Fruit fly (Drosophila melanogaster) whole organism, embryonic: ENCODE results near the gene kni.

Experiments used
- CG10209 ChIP-seq: fragments of 200-800 bp; sonication (Bioruptor generic); optimal IDR thresholded peaks from 3 replicates; lab custom pipeline; 2017; ENCODE audit warnings: missing biosample characterization, mild to moderate bottlenecking, missing genetic modification characterization, missing genetic modification reagents
- CG1024 ChIP-seq: fragments of 200-800 bp; sonication (Bioruptor generic); IDR thresholded peaks from 2 replicates; pipeline ENCODE4 v1.3.6; 2022; ENCODE audit warnings: missing biosample characterization, missing genetic modification characterization
- CG10267 ChIP-seq: fragments of 200-800 bp; sonication (Bioruptor generic); optimal IDR thresholded peaks from 2 replicates; lab custom pipeline; 2018; ENCODE audit warnings: missing biosample characterization, mild to moderate bottlenecking, missing genetic modification characterization, moderate library complexity
- CG10543 ChIP-seq: fragments of 200-800 bp; sonication (Bioruptor generic); optimal IDR thresholded peaks from 3 replicates; lab custom pipeline; 2017; ENCODE audit warnings: missing biosample characterization, mild to moderate bottlenecking, missing genetic modification characterization, moderate library complexity
- CG12391 ChIP-seq: fragments of 200-800 bp; sonication (Bioruptor generic); optimal IDR thresholded peaks from 3 replicates; lab custom pipeline; 2018; ENCODE audit warnings: missing biosample characterization, mild to moderate bottlenecking, missing genetic modification characterization, moderate library complexity
- CG12769 ChIP-seq: fragments of 200-800 bp; sonication (Bioruptor generic); optimal IDR thresholded peaks from 2 replicates; lab custom pipeline; 2019; ENCODE audit warnings: missing biosample characterization, mild to moderate bottlenecking, missing genetic modification characterization, moderate library complexity
- CG13775 ChIP-seq: fragments of 200-800 bp; sonication (Bioruptor generic); optimal IDR thresholded peaks from 3 replicates; lab custom pipeline; 2017; ENCODE audit warnings: missing biosample characterization, mild to moderate bottlenecking, missing genetic modification characterization
- CG14710 ChIP-seq: fragments of 200-800 bp; sonication (Bioruptor generic); optimal IDR thresholded peaks from 3 replicates; lab custom pipeline; 2019; ENCODE audit warnings: missing biosample characterization, mild to moderate bottlenecking, missing genetic modification characterization, moderate library complexity
- CG15073 ChIP-seq: fragments of 200-800 bp; sonication (Bioruptor generic); optimal IDR thresholded peaks from 2 replicates; lab custom pipeline; 2016; ENCODE audit warnings: missing biosample characterization, missing genetic modification characterization
- CG1602 ChIP-seq: fragments of 200-800 bp; sonication (Bioruptor generic); optimal IDR thresholded peaks from 3 replicates; lab custom pipeline; 2016; ENCODE audit warnings: missing biosample characterization, missing genetic modification characterization
- CG1603 ChIP-seq: fragments of 200-800 bp; sonication (Bioruptor generic); optimal IDR thresholded peaks from 2 replicates; lab custom pipeline; 2019; ENCODE audit warnings: missing biosample characterization, mild to moderate bottlenecking, missing genetic modification characterization, moderate library complexity
- CG17359 ChIP-seq: fragments of 200-800 bp; sonication (Bioruptor generic); optimal IDR thresholded peaks from 3 replicates; lab custom pipeline; 2018; ENCODE audit warnings: missing biosample characterization, mild to moderate bottlenecking, missing genetic modification characterization, moderate library complexity
- CG18262 ChIP-seq: fragments of 200-800 bp; optimal IDR thresholded peaks from 3 replicates; lab custom pipeline; 2019; ENCODE audit warnings: missing biosample characterization, mild to moderate bottlenecking, missing genetic modification characterization, moderate library complexity
- CG31388 ChIP-seq: fragments of 200-800 bp; sonication (Bioruptor generic); optimal IDR thresholded peaks from 2 replicates; lab custom pipeline; 2016; ENCODE audit warnings: missing biosample characterization, missing genetic modification characterization
- CG3163 ChIP-seq: fragments of 200-800 bp; sonication (Bioruptor generic); optimal IDR thresholded peaks from 3 replicates; lab custom pipeline; 2016; ENCODE audit warnings: missing biosample characterization, missing genetic modification characterization
- CG4707 ChIP-seq: fragments of 200-800 bp; sonication (Bioruptor generic); optimal IDR thresholded peaks from 2 replicates; lab custom pipeline; 2018; ENCODE audit warnings: missing biosample characterization, mild to moderate bottlenecking, missing genetic modification characterization, moderate library complexity
- CG4854 ChIP-seq: fragments of 200-800 bp; sonication (Bioruptor generic); optimal IDR thresholded peaks from 2 replicates; lab custom pipeline; 2016; ENCODE audit warnings: missing biosample characterization, missing genetic modification characterization, inconsistent platforms
- CG6254 ChIP-seq: fragments of 200-800 bp; sonication (Bioruptor generic); optimal IDR thresholded peaks from 3 replicates; lab custom pipeline; 2017; ENCODE audit warnings: mild to moderate bottlenecking, missing biosample characterization, missing genetic modification reagents, missing genetic modification characterization
- CG7839 ChIP-seq: fragments of 200-800 bp; sonication (Bioruptor generic); optimal IDR thresholded peaks from 3 replicates; lab custom pipeline; 2018; ENCODE audit warnings: missing biosample characterization, mild to moderate bottlenecking, missing genetic modification characterization, moderate library complexity
- CG8388 ChIP-seq: fragments of 200-800 bp; sonication (Bioruptor generic); optimal IDR thresholded peaks from 2 replicates; lab custom pipeline; 2019; ENCODE audit warnings: missing biosample characterization, mild to moderate bottlenecking, missing genetic modification characterization, moderate library complexity
- CG9727 ChIP-seq: fragments of 200-800 bp; sonication (Bioruptor generic); optimal IDR thresholded peaks from 3 replicates; lab custom pipeline; 2017; ENCODE audit warnings: missing biosample characterization, mild to moderate bottlenecking, missing genetic modification characterization
- Chrac-16 ChIP-seq: fragments of 200-800 bp; sonication (Bioruptor generic); optimal IDR thresholded peaks from 3 replicates; lab custom pipeline; 2016; ENCODE audit warnings: missing biosample characterization, missing genetic modification characterization
- CkIIα-i1 ChIP-seq: fragments of 200-800 bp; sonication (Bioruptor generic); IDR thresholded peaks from 2 replicates; pipeline ENCODE4 v1.3.6; 2022; ENCODE audit warnings: missing biosample characterization, missing genetic modification characterization
- D19A ChIP-seq: fragments of 200-800 bp; optimal IDR thresholded peaks from 3 replicates; lab custom pipeline; 2019; ENCODE audit warnings: missing biosample characterization, mild to moderate bottlenecking, missing genetic modification characterization, moderate library complexity
- Deaf1 ChIP-seq: fragments of 200-800 bp; optimal IDR thresholded peaks from 3 replicates; lab custom pipeline; 2019; ENCODE audit warnings: missing biosample characterization, mild to moderate bottlenecking, missing genetic modification characterization, moderate library complexity
- Hr3 ChIP-seq: fragments of 200-800 bp; sonication (Bioruptor generic); optimal IDR thresholded peaks from 3 replicates; lab custom pipeline; 2016; ENCODE audit warnings: missing biosample characterization, missing genetic modification characterization
- Med ChIP-seq: fragments of 200-800 bp; sonication (Bioruptor generic); peaks from one replicate; lab custom pipeline; 2016; ENCODE audit warnings: missing biosample characterization, missing genetic modification characterization, mild to moderate bottlenecking, inconsistent platforms, moderate library complexity
- Meics ChIP-seq: fragments of 200-800 bp; sonication (Bioruptor generic); optimal IDR thresholded peaks from 2 replicates; lab custom pipeline; 2017; ENCODE audit warnings: missing biosample characterization, mild to moderate bottlenecking, missing genetic modification characterization
- YL-1 ChIP-seq: fragments of 200-800 bp; sonication (Bioruptor generic); optimal IDR thresholded peaks from 3 replicates; lab custom pipeline; 2017; ENCODE audit warnings: missing biosample characterization, mild to moderate bottlenecking, missing genetic modification characterization
- chif ChIP-seq, 2 experiments: fragments of 200-800 bp; sonication (Bioruptor generic); optimal IDR thresholded peaks; 3 replicates each; lab custom pipeline; 2016; ENCODE audit warnings: missing biosample characterization in 2 of 2, missing genetic modification characterization in 2 of 2
- chn ChIP-seq: fragments of 200-800 bp; sonication (Bioruptor generic); optimal IDR thresholded peaks from 2 replicates; lab custom pipeline; 2016; ENCODE audit warnings: missing biosample characterization, missing genetic modification characterization
- crol ChIP-seq: fragments of 200-800 bp; sonication (Bioruptor generic); IDR thresholded peaks from 2 replicates; pipeline ENCODE4 v1.3.6; 2022; ENCODE audit warnings: missing biosample characterization, missing genetic modification characterization
- dysf ChIP-seq: fragments of 200-800 bp; sonication (Bioruptor generic); IDR thresholded peaks from 3 replicates; pipeline ENCODE4 v1.3.6; 2022; ENCODE audit warnings: missing biosample characterization, missing genetic modification characterization
- ems ChIP-seq: fragments of 200-800 bp; sonication (Bioruptor generic); optimal IDR thresholded peaks from 3 replicates; lab custom pipeline; 2016; ENCODE audit warnings: missing biosample characterization, missing genetic modification characterization
- eve ChIP-seq, 2 experiments: fragments of >200 bp; optimal IDR thresholded peaks; 2 replicates each; lab custom pipeline; 2017; ENCODE audit warnings: missing biosample characterization in 2 of 2, missing genetic modification characterization in 2 of 2
- ewg ChIP-seq: fragments of 200-800 bp; sonication (Bioruptor generic); optimal IDR thresholded peaks from 3 replicates; lab custom pipeline; 2017; ENCODE audit warnings: mild to moderate bottlenecking, missing biosample characterization, missing genetic modification reagents, missing genetic modification characterization
- fd96Cb ChIP-seq: fragments of 200-800 bp; sonication (Bioruptor generic); optimal IDR thresholded peaks from 2 replicates; lab custom pipeline; 2018; ENCODE audit warnings: missing biosample characterization, mild to moderate bottlenecking, missing genetic modification characterization, moderate library complexity
- jigr1 ChIP-seq: fragments of 200-800 bp; sonication (Bioruptor generic); IDR thresholded peaks from 3 replicates; pipeline ENCODE4 v1.3.6; 2022; ENCODE audit warnings: missing biosample characterization, missing genetic modification characterization
- ken ChIP-seq: fragments of 200-800 bp; sonication (Bioruptor generic); IDR thresholded peaks from 3 replicates; pipeline ENCODE4 v1.3.6; 2022; ENCODE audit warnings: missing biosample characterization, missing genetic modification characterization
- lab ChIP-seq: fragments of 200-800 bp; sonication (Bioruptor generic); optimal IDR thresholded peaks from 3 replicates; lab custom pipeline; 2017; ENCODE audit warnings: missing biosample characterization, missing genetic modification characterization, mild to moderate bottlenecking, moderate library complexity, missing genetic modification reagents
- lilli ChIP-seq: fragments of 200-800 bp; sonication (Bioruptor generic); optimal IDR thresholded peaks from 3 replicates; lab custom pipeline; 2016; ENCODE audit warnings: missing biosample characterization, missing genetic modification characterization
- lmd ChIP-seq: fragments of 200-800 bp; sonication (Bioruptor generic); IDR thresholded peaks from 2 replicates; pipeline ENCODE4 v1.3.6; 2022; ENCODE audit warnings: missing biosample characterization, missing genetic modification characterization
- nom ChIP-seq: fragments of 200-800 bp; sonication (Bioruptor generic); optimal IDR thresholded peaks from 2 replicates; lab custom pipeline; 2017; ENCODE audit warnings: missing biosample characterization, missing genetic modification characterization, mild to moderate bottlenecking, moderate library complexity, missing genetic modification reagents
- oc ChIP-seq: fragments of 200-800 bp; sonication (Bioruptor generic); optimal IDR thresholded peaks from 2 replicates; lab custom pipeline; 2018; ENCODE audit warnings: missing biosample characterization, mild to moderate bottlenecking, missing genetic modification characterization, moderate library complexity
- pb ChIP-seq: fragments of 200-800 bp; sonication (Bioruptor generic); optimal IDR thresholded peaks from 3 replicates; lab custom pipeline; 2016; ENCODE audit warnings: missing biosample characterization, missing genetic modification characterization
- row ChIP-seq: fragments of 200-800 bp; sonication (Bioruptor generic); IDR thresholded peaks from 3 replicates; pipeline ENCODE4 v1.3.6; 2022; ENCODE audit warnings: missing biosample characterization, missing genetic modification characterization
- tap ChIP-seq: fragments of 200-800 bp; optimal IDR thresholded peaks from 3 replicates; lab custom pipeline; 2019; ENCODE audit warnings: missing biosample characterization, mild to moderate bottlenecking, missing genetic modification characterization, moderate library complexity
- tin ChIP-seq: fragments of 200-800 bp; sonication (Bioruptor generic); optimal IDR thresholded peaks from 3 replicates; lab custom pipeline; 2016; ENCODE audit warnings: missing biosample characterization, missing genetic modification characterization
- vvl ChIP-seq: fragments of 200-800 bp; sonication (Bioruptor generic); IDR thresholded peaks from 2 replicates; pipeline ENCODE4 v1.3.6; 2022; ENCODE audit warnings: missing biosample characterization, missing genetic modification characterization

kni gene

DNA sequence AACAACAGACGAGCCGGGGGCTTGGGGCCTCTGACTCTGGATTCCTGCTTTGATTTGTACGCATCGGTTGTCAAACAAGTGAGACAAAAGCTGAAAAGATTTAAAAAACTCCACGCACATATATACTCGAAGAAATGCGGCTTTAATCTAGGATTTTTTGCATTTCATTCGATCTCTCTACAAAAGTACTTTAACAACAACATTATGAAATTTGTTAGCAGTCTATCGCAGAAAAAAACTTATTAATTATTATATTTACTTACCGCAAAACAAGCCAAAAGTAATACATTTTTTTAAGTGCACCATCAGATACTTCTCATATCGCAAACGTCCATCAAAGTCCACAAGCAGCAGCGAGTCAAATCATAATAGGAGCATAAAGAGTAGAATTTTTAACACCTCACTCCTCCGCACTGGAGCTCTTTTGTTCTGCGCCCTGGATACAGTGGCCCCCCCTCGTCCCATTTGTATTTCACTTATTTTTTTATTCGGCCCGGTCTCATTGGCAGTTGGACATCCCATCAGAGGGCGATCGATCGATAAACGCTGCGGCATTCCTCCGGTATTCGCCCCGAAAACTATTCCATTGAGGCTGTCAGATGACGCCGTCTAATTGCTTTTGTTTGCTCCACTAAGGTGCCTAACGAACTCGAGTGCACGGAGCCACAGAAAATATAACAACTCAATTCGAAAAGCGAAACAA is 15.4 kb upstream of the kni start (continued):
- TF ChIP-seq Deaf1 (tag; lab: Kevin White, UChicago) (no peak), CG1603 (tag; lab: Kevin White, UChicago) (peak; percentile 22), tap (tag; lab: Kevin White, UChicago) (peak; percentile 38), CG10543 (GFP tag; lab: Kevin White, UChicago) (no peak), CG3163 (GFP tag; lab: Kevin White, UChicago) (no peak), chn (GFP tag; lab: Kevin White, UChicago) (peak; percentile 3), CG7839 (tag; lab: Kevin White, UChicago) (peak; percentile 63), CG14710 (tag; lab: Kevin White, UChicago) (peak; percentile 25), row (GFP tag; lab: Robert Waterston, UW) (peak; percentile 57; the same call in 2 of the 3 replicates), vvl (GFP tag; lab: Robert Waterston, UW) (no peak), ewg (GFP tag; lab: Kevin White, UChicago) (peak; percentile 11), CG9727 (GFP tag; lab: Kevin White, UChicago) (peak; percentile 29), lab (GFP tag; lab: Kevin White, UChicago) (peak; percentile 37), ken (GFP tag; lab: Robert Waterston, UW) (no peak), CG17359 (tag; lab: Kevin White, UChicago) (peak; percentile 52), CG1602 (GFP tag; lab: Kevin White, UChicago) (peak; percentile 30), nom (GFP tag; lab: Kevin White, UChicago) (no peak), CG4707 (GFP tag; lab: Kevin White, UChicago) (no peak), CG31388 (GFP tag; lab: Kevin White, UChicago) (peak; percentile 2), D19A (tag; lab: Kevin White, UChicago) (peak; percentile 51), chif (GFP tag; optimal IDR thresholded peaks at IDR 0.05; lab: Kevin White, UChicago) (no peak), CG10267 (peak; percentile 52), jigr1 (GFP tag; lab: Robert Waterston, UW) (no peak), eve (GFP tag; optimal IDR thresholded peaks at IDR 0.05; lab: Kevin White, UChicago) (peak in 1 of 2 experiments; percentile 64), CkIIα-i1 (no peak), CG12769 (tag; lab: Kevin White, UChicago) (no peak), ems (no peak), lmd (peak; percentile 29; the same call in 1 of the 2 replicates), CG4854 (GFP tag; lab: Kevin White, UChicago) (peak; percentile 6), Chrac-16 (GFP tag; lab: Kevin White, UChicago) (peak; percentile 13), CG1024 (peak; percentile 31; the same call in 1 of the 2 replicates), fd96Cb (tag; lab: Kevin White, UChicago) (peak; percentile 44), crol (GFP tag; lab: Robert Waterston, UW) (peak; percentile 54; the same call in 1 of the 2 replicates), lilli (GFP tag; lab: Kevin White, UChicago) (peak; percentile 45), CG8388 (GFP tag; lab: Kevin White, UChicago) (peak; percentile 22), CG12391 (tag; lab: Kevin White, UChicago) (peak; percentile 55), CG10209 (GFP tag; lab: Kevin White, UChicago) (no peak), Hr3 (GFP tag; lab: Kevin White, UChicago) (peak; percentile 15), pb (no peak), CG18262 (tag; lab: Kevin White, UChicago) (peak; percentile 58), tin (peak; percentile 33), Med (GFP tag; lab: Kevin White, UChicago) (peak; percentile 42), Meics (GFP tag; lab: Kevin White, UChicago) (peak; percentile 15), CG13775 (GFP tag; lab: Kevin White, UChicago) (peak; percentile 6), CG15073 (no peak), dysf (GFP tag; lab: Robert Waterston, UW) (peak; percentile 64; the same call in 2 of the 3 replicates), oc (peak; percentile 44), CG6254 (GFP tag; lab: Kevin White, UChicago) (peak; percentile 14), YL-1 (no peak)
